Fruit fly (Drosophila melanogaster): ENCODE measurements around the gene CG17751.

CG17751 gene

dm6 chr3R:19642893-19643270 lies 35.8 kb downstream of the CG17751 start (continued):
- TF ChIP-seq CG16813 (GFP tag; IDR thresholded peaks at IDR 0.05; ENCODE audit: partially characterized antibody) (peak; percentile 69), jigr1 (GFP tag; IDR thresholded peaks at IDR 0.05) (no peak), Mrtf (GFP tag; IDR thresholded peaks at IDR 0.05) (0 out of 3 replicates have a peak, but pooled peaks have one; percentile 26), CG14667 (GFP tag; IDR thresholded peaks at IDR 0.05) (no peak), Optix (GFP tag; IDR thresholded peaks at IDR 0.05) (no peak), Doc3 (GFP tag; IDR thresholded peaks at IDR 0.05; ENCODE audit: partially characterized antibody) (peak; percentile 81), bsh (GFP tag; optimal IDR thresholded peaks at IDR 0.05) (no peak), CHES-1-like (GFP tag; optimal IDR thresholded peaks at IDR 0.05) (no peak), zfh2 (GFP tag; optimal IDR thresholded peaks at IDR 0.05) (no peak), kah (GFP tag; optimal IDR thresholded peaks at IDR 0.05) (no peak), sob (GFP tag; IDR thresholded peaks at IDR 0.05) (peak; percentile 70), CG4617 (GFP tag; optimal IDR thresholded peaks at IDR 0.05; ENCODE audit: borderline replicate concordance) (no peak), cg (GFP tag; optimal IDR thresholded peaks at IDR 0.05) (no peak), Doc2 (GFP tag; IDR thresholded peaks at IDR 0.05) (no peak), CG11723 (GFP tag; optimal IDR thresholded peaks at IDR 0.05) (peak; percentile 14), eyg (GFP tag; optimal IDR thresholded peaks at IDR 0.05) (no peak), dati (GFP tag; IDR thresholded peaks at IDR 0.05) (no peak), pum (GFP tag; optimal IDR thresholded peaks at IDR 0.05) (no peak), CG15269 (tag; optimal IDR thresholded peaks at IDR 0.05) (no peak), Bgb (GFP tag; IDR thresholded peaks at IDR 0.05; ENCODE audit: partially characterized antibody) (peak; percentile 85), CG15479 (GFP tag; optimal IDR thresholded peaks at IDR 0.05) (no peak), CG13624 (GFP tag; optimal IDR thresholded peaks at IDR 0.05) (peak; percentile 35), CG10959 (GFP tag; IDR thresholded peaks at IDR 0.05) (no peak), CG11398 (GFP tag; optimal IDR thresholded peaks at IDR 0.05) (no peak), Scr (GFP tag; IDR thresholded peaks at IDR 0.05; ENCODE audit: partially characterized antibody) (peak; percentile 77), CG14860 (GFP tag; IDR thresholded peaks at IDR 0.05; ENCODE audit: partially characterized antibody) (peak; percentile 68), CG14965 (GFP tag; optimal IDR thresholded peaks at IDR 0.05; ENCODE audit: borderline replicate concordance) (no peak), pfk (GFP tag; optimal IDR thresholded peaks at IDR 0.05) (no peak), sug (tag; optimal IDR thresholded peaks at IDR 0.05) (no peak), BEAF-32 (GFP tag; optimal IDR thresholded peaks at IDR 0.05) (peak; percentile 75), Hr78 (GFP tag; optimal IDR thresholded peaks at IDR 0.05) (no peak), bowl (GFP tag; IDR thresholded peaks at IDR 0.05) (no peak), CG9437 (GFP tag; optimal IDR thresholded peaks at IDR 0.05) (peak; percentile 25), Fer1 (GFP tag; optimal IDR thresholded peaks at IDR 0.05) (no peak), Abd-B (GFP tag; optimal IDR thresholded peaks at IDR 0.05) (no peak), ara (GFP tag; IDR thresholded peaks at IDR 0.05) (no peak), shn (GFP tag; optimal IDR thresholded peaks at IDR 0.05) (no peak), CG10654 (GFP tag; optimal IDR thresholded peaks at IDR 0.05) (no peak), Poxn (GFP tag; IDR thresholded peaks at IDR 0.05) (no peak), Xbp1 (GFP tag; optimal IDR thresholded peaks at IDR 0.05) (no peak), hbn (GFP tag; IDR thresholded peaks at IDR 0.05; ENCODE audit: partially characterized antibody) (peak; percentile 70), CG9215 (GFP tag; IDR thresholded peaks at IDR 0.05) (no peak), Dad (GFP tag; optimal IDR thresholded peaks at IDR 0.05) (no peak), CG6689 (GFP tag; IDR thresholded peaks at IDR 0.05) (no peak), CG3163 (GFP tag; optimal IDR thresholded peaks at IDR 0.05) (no peak), CG3065 (GFP tag; optimal IDR thresholded peaks at IDR 0.05) (no peak), MTF-1 (GFP tag; optimal IDR thresholded peaks at IDR 0.05; ENCODE audit: borderline replicate concordance) (no peak), CG31365 (tag; optimal IDR thresholded peaks at IDR 0.05) (no peak), CrebB (tag; optimal IDR thresholded peaks at IDR 0.05) (no peak), CG2678 (tag; optimal IDR thresholded peaks at IDR 0.05) (no peak)
